Worm (Caenorhabditis elegans): ENCODE results near the gene K07F5.8.

DNA sequence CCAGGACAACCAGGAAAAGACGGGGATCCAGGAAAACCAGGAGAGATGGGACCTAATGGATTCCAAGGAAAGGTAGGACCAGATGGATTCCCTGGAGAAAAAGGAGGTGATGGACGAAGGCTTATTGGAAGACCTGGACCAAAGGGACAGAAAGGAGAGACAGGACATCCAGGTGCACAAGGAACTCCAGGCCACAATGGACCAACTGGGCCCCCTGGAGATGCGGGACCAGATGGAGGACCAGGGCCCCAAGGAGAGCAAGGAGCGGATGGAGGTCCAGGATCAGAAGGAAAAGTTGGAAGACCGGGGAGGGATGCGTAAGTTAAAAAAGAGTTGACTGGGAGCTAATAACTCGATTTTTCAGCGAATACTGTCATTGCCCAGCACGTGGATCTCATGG lies 26.9 kb downstream of the K07F5.8 start:
- TF ChIP-seq dao-5 (tag; optimal IDR thresholded peaks at IDR 0.05) (no peak), him-1 (tag; optimal IDR thresholded peaks at IDR 0.05) (no peak), W03F9.2 (tag; optimal IDR thresholded peaks at IDR 0.05) (no peak)

All from whole organism, L4/young adult.